Worm (Caenorhabditis elegans): ENCODE measurements around the gene ZK688.9.

The ZK688.9 gene

DNA sequence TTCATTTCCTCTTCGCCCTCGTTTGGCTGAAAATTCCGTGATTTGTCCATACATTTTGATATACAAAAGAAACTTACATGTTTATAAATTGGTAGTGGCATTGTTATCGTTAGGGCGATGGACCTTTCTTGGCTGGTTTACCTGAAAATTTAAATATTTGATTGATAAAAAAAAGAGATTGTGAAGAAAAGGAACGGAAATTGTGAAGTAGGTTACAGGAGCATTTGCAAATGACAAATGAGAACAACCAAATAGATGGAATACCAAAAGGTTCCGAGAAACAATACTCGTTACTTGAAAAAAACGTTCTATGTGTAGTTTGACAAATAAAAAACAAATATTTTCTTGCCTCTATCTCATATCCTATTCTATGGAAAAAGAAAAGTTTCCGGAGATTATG is 39.3 kb downstream of the ZK688.9 start, which contains the start of gene ZK652.8:
ZK652.8 (minus strand) TSS at position 101 of the 400 bp plus-strand sequence.
- TF ChIP-seq D2030.7 (GFP tag; IDR thresholded peaks at IDR 0.05): no peak
- no peak for TF ChIP-seq lir-1 (GFP tag; conservative IDR thresholded peaks at IDR 0.05)
- TF ChIP-seq rpc-1 (optimal IDR thresholded peaks at IDR 0.05): no peak
- no peak for TF ChIP-seq rpc-1 (tag; optimal IDR thresholded peaks at IDR 0.05)
- TF ChIP-seq ztf-28 (GFP tag; IDR thresholded peaks at IDR 0.05): no peak
- TF ChIP-seq madf-6 (GFP tag; IDR thresholded peaks at IDR 0.05): no peak
- no peak for TF ChIP-seq ceh-40 (GFP tag; IDR thresholded peaks at IDR 0.05)
- TF ChIP-seq chd-7 (tag; optimal IDR thresholded peaks at IDR 0.05): no peak
- no peak for TF ChIP-seq nfya-1 (tag; optimal IDR thresholded peaks at IDR 0.05; ENCODE audit: borderline replicate concordance, insufficient read depth)

- TF ChIP-seq nfya-2 (GFP tag; IDR thresholded peaks at IDR 0.05): no peak
- TF ChIP-seq madf-8 (GFP tag; conservative IDR thresholded peaks at IDR 0.05): no peak
- TF ChIP-seq bed-2 (GFP tag; IDR thresholded peaks at IDR 0.05): no peak
- no peak for TF ChIP-seq F23B12.7 (tag; optimal IDR thresholded peaks at IDR 0.05; ENCODE audit: insufficient read depth)
- TF ChIP-seq nhr-90 (tag; optimal IDR thresholded peaks at IDR 0.05): no peak
- no peak for TF ChIP-seq dpl-1 (GFP tag; optimal IDR thresholded peaks at IDR 0.05)
These were observed 43.7 kb downstream of the ZK688.9 start, which contains the start of gene ceh-23 for ce11 chrIII:7838907-7839642. TSS of gene ceh-23 (plus strand) at chrIII:7839592.

- TF ChIP-seq die-1 (tag; optimal IDR thresholded peaks at IDR 0.05) (no peak), T07F8.4 (tag; optimal IDR thresholded peaks at IDR 0.05) (no peak), ztf-28 (GFP tag; IDR thresholded peaks at IDR 0.05) (no peak), F49E8.2 (tag; optimal IDR thresholded peaks at IDR 0.05; ENCODE audit: insufficient read depth) (no peak)
These were observed 45.2 kb downstream of the ZK688.9 start for ce11 chrIII:7837567-7837966.

ce11 chrIII:7835684-7836083 is 47.1 kb downstream of the ZK688.9 start:
- TF ChIP-seq ekl-4 (GFP tag; IDR thresholded peaks at IDR 0.05) (no peak), egrh-3 (GFP tag; IDR thresholded peaks at IDR 0.05) (no peak), lin-54 (GFP tag; optimal IDR thresholded peaks at IDR 0.05) (no peak), mxl-1 (tag; optimal IDR thresholded peaks at IDR 0.05) (no peak), ztf-18 (tag; optimal IDR thresholded peaks at IDR 0.05) (no peak), attf-3 (GFP tag; conservative IDR thresholded peaks at IDR 0.05) (no peak), B0336.3 (GFP tag; IDR thresholded peaks at IDR 0.05) (no peak), snpc-1.3 (tag; optimal IDR thresholded peaks at IDR 0.05; ENCODE audit: insufficient read depth) (no peak), D2030.7 (GFP tag; IDR thresholded peaks at IDR 0.05) (no peak), F57C9.4 (tag; optimal IDR thresholded peaks at IDR 0.05) (no peak), repo-1 (tag; optimal IDR thresholded peaks at IDR 0.05) (no peak)

- TF ChIP-seq nhr-80 (tag; optimal IDR thresholded peaks at IDR 0.05): no peak
These were observed 48.0 kb downstream of the ZK688.9 start for ce11 chrIII:7834848-7835247.

DNA sequence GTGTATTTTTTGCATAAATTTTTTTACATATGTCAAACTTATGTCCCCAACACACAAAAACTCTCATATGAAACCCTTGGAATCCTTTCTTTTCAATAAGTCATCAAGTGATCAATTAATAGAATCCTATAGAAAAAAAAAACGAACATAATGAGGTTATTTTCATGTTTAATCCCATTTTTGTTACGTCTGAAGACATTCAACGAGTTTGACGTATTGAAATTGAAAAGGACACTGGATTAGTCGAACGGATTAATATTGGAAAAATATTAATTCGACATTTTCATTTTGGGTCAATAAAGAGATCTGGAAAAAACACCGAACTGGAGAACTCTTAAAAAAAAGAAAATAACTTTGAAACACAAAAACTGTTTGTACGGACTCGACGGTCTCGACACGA is 50.3 kb downstream of the ZK688.9 start:
- TF ChIP-seq him-1 (tag; optimal IDR thresholded peaks at IDR 0.05) (peak; percentile 22), mcd-1 (GFP tag; IDR thresholded peaks at IDR 0.05) (no peak)

Data from whole organism, young adult.